Fruit fly (Drosophila melanogaster) whole organism, pupa: Measurements from ENCODE around the gene Rm62.
A peak's percentile ranks its signal among the peaks of the same experiment; 100 is the strongest.

ENCODE experiments used
- CG10348 ChIP-seq: fragments of 200-800 bp; sonication (Bioruptor generic); IDR thresholded peaks from 2 replicates; pipeline ENCODE4 v1.3.6; 2022; ENCODE audit warnings: missing biosample characterization, missing genetic modification characterization
- CG12605 ChIP-seq: fragments of 200-800 bp; sonication (Bioruptor generic); IDR thresholded peaks from 2 replicates; pipeline ENCODE4 v1.3.6; 2022; ENCODE audit warnings: missing biosample characterization, missing genetic modification characterization
- CG13204 ChIP-seq: fragments of 200-800 bp; sonication (Bioruptor generic); optimal IDR thresholded peaks from 2 replicates; lab custom pipeline; 2018; ENCODE audit warnings: missing biosample characterization, mild to moderate bottlenecking, missing genetic modification characterization, moderate library complexity
- CG14655 ChIP-seq: fragments of 200-800 bp; sonication (Bioruptor generic); optimal IDR thresholded peaks from 3 replicates; lab custom pipeline; 2017; ENCODE audit warnings: mild to moderate bottlenecking, missing biosample characterization, missing genetic modification reagents, missing genetic modification characterization
- CG15710 ChIP-seq: fragments of 200-800 bp; sonication (Bioruptor generic); optimal IDR thresholded peaks from 2 replicates; lab custom pipeline; 2018; ENCODE audit warnings: missing biosample characterization, mild to moderate bottlenecking, missing genetic modification characterization, moderate library complexity
- CG17806 ChIP-seq: fragments of 200-800 bp; sonication (Bioruptor generic); optimal IDR thresholded peaks from 2 replicates; lab custom pipeline; 2018; ENCODE audit warnings: missing biosample characterization, mild to moderate bottlenecking, missing genetic modification characterization, moderate library complexity
- CG32121 ChIP-seq: fragments of 200-800 bp; sonication (Bioruptor generic); IDR thresholded peaks from 2 replicates; pipeline ENCODE4 v1.3.6; 2022; ENCODE audit warnings: missing biosample characterization, missing genetic modification characterization
- CG34367 ChIP-seq: fragments of 200-800 bp; sonication (Bioruptor generic); optimal IDR thresholded peaks from 2 replicates; lab custom pipeline; 2018; ENCODE audit warnings: missing biosample characterization, mild to moderate bottlenecking, missing genetic modification characterization
- CG4496 ChIP-seq: fragments of 200-800 bp; sonication (Bioruptor generic); IDR thresholded peaks from 3 replicates; pipeline ENCODE4 v1.3.6; 2022; ENCODE audit warnings: missing biosample characterization, missing genetic modification characterization
- CG8159 ChIP-seq: fragments of 200-800 bp; sonication (Bioruptor generic); optimal IDR thresholded peaks from 3 replicates; lab custom pipeline; 2018; ENCODE audit warnings: missing biosample characterization, mild to moderate bottlenecking, missing genetic modification characterization, moderate library complexity
- CG8301 ChIP-seq: fragments of 200-800 bp; sonication (Bioruptor generic); optimal IDR thresholded peaks from 2 replicates; lab custom pipeline; 2018; ENCODE audit warnings: missing biosample characterization, mild to moderate bottlenecking, missing genetic modification characterization
- CG9948 ChIP-seq: fragments of 200-800 bp; sonication (Bioruptor generic); optimal IDR thresholded peaks from 2 replicates; lab custom pipeline; 2018; ENCODE audit warnings: missing biosample characterization, mild to moderate bottlenecking, missing genetic modification characterization, moderate library complexity
- D1 ChIP-seq: fragments of 200-800 bp; sonication (Bioruptor generic); optimal IDR thresholded peaks from 2 replicates; lab custom pipeline; 2018; ENCODE audit warnings: missing biosample characterization, mild to moderate bottlenecking, missing genetic modification characterization, moderate library complexity
- EcR ChIP-seq: fragments of 200-800 bp; sonication (Bioruptor generic); optimal IDR thresholded peaks from 3 replicates; lab custom pipeline; 2019; ENCODE audit warnings: missing biosample characterization, missing genetic modification characterization, mild to moderate bottlenecking, moderate library complexity, missing genetic modification reagents
- Ets98B ChIP-seq: fragments of 200-800 bp; sonication (Bioruptor generic); IDR thresholded peaks from 2 replicates; pipeline ENCODE4 v1.3.6; 2022; ENCODE audit warnings: missing biosample characterization, missing genetic modification characterization
- Pif1A ChIP-seq: fragments of 200-800 bp; sonication (Bioruptor generic); optimal IDR thresholded peaks from 3 replicates; lab custom pipeline; 2016; ENCODE audit warnings: missing biosample characterization, missing genetic modification characterization
- Pif1B ChIP-seq: fragments of 200-800 bp; sonication (Bioruptor generic); optimal IDR thresholded peaks from 3 replicates; lab custom pipeline; 2016; ENCODE audit warnings: missing biosample characterization, missing genetic modification characterization
- Snoo ChIP-seq: fragments of 200-800 bp; sonication (Bioruptor generic); optimal IDR thresholded peaks from 3 replicates; lab custom pipeline; 2017; ENCODE audit warnings: missing biosample characterization, mild to moderate bottlenecking, missing genetic modification characterization, inconsistent platforms
- fd96Ca ChIP-seq: fragments of 200-800 bp; sonication (Bioruptor generic); IDR thresholded peaks from 3 replicates; pipeline ENCODE4 v1.3.6; 2022; ENCODE audit warnings: missing biosample characterization, missing genetic modification characterization
- gl ChIP-seq: fragments of 200-800 bp; sonication (Bioruptor generic); optimal IDR thresholded peaks from 2 replicates; lab custom pipeline; 2018; ENCODE audit warnings: missing biosample characterization, mild to moderate bottlenecking, missing genetic modification characterization
- rn ChIP-seq: fragments of 200-800 bp; sonication (Bioruptor generic); IDR thresholded peaks from 2 replicates; pipeline ENCODE4 v1.3.6; 2022; ENCODE audit warnings: missing biosample characterization, missing genetic modification characterization

Gene Rm62

dm6 chr3R:6009510-6010407, 1.4 kb upstream of the Rm62 start:
- TF ChIP-seq Ets98B (GFP tag; lab: Robert Waterston, UW) (no peak), CG8301 (tag; lab: Kevin White, UChicago) (no peak)

- TF ChIP-seq CG17806 (tag; lab: Kevin White, UChicago) (no peak), CG10348 (no peak), CG15710 (tag; lab: Kevin White, UChicago) (peak; percentile 32), CG14655 (GFP tag; lab: Kevin White, UChicago) (no peak), EcR (GFP tag; lab: Kevin White, UChicago) (peak; percentile 14), Ets98B (GFP tag; lab: Robert Waterston, UW) (peak; percentile 49; the same call in 1 of the 2 replicates), CG13204 (GFP tag; lab: Kevin White, UChicago) (peak; percentile 64), CG12605 (GFP tag; lab: Robert Waterston, UW) (peak; percentile 39; the same call in 1 of the 2 replicates), rn (GFP tag; lab: Robert Waterston, UW) (no peak), CG34367 (peak; percentile 33), CG4496 (GFP tag; lab: Robert Waterston, UW) (peak; percentile 47; the same call in 2 of the 3 replicates), CG8301 (tag; lab: Kevin White, UChicago) (no peak), D1 (no peak), gl (peak; percentile 67), Pif1B (GFP tag; lab: Kevin White, UChicago) (no peak), CG32121 (GFP tag; lab: Robert Waterston, UW) (no peak), fd96Ca (GFP tag; lab: Robert Waterston, UW) (0 out of 3 replicates have a peak, but pooled peaks have one; percentile 46), Pif1A (GFP tag; lab: Kevin White, UChicago) (peak; percentile 25), CG9948 (no peak), CG8159 (tag; lab: Kevin White, UChicago) (peak; percentile 30), Snoo (tag; lab: Kevin White, UChicago) (no peak)
- TF ChIP-seq, all 21 proteins: peak for 11
Observed at dm6 chr3R:6007123-6008000, 1.0 kb downstream of the Rm62 start.

- no peak for TF ChIP-seq CG9948
- TF ChIP-seq CG10348 = no peak
- no peak for TF ChIP-seq CG12605 (GFP tag; lab: Robert Waterston, UW)
Observed at dm6 chr3R:6006595-6006994, 1.8 kb downstream of the Rm62 start.

- TF ChIP-seq CG34367 = no peak
- TF ChIP-seq gl = no peak
- TF ChIP-seq CG9948 = no peak
- no peak for TF ChIP-seq EcR (GFP tag; lab: Kevin White, UChicago)
- no peak for TF ChIP-seq CG17806 (tag; lab: Kevin White, UChicago)
- no peak for TF ChIP-seq Ets98B (GFP tag; lab: Robert Waterston, UW)
- no peak for TF ChIP-seq CG8159 (tag; lab: Kevin White, UChicago)
- no peak for TF ChIP-seq CG15710 (tag; lab: Kevin White, UChicago)
- no peak for TF ChIP-seq rn (GFP tag; lab: Robert Waterston, UW)
- TF ChIP-seq fd96Ca (GFP tag; lab: Robert Waterston, UW) = no peak
- TF ChIP-seq Pif1B (GFP tag; lab: Kevin White, UChicago) = no peak
- TF ChIP-seq CG32121 (GFP tag; lab: Robert Waterston, UW) = no peak
- TF ChIP-seq Pif1A (GFP tag; lab: Kevin White, UChicago) = no peak
- TF ChIP-seq, all 21 proteins: peak for 0
Observed at dm6 chr3R:5998831-5999230, 9.5 kb downstream of the Rm62 start.

dm6 chr3R:5998235-5998666, 10.1 kb downstream of the Rm62 start:
- TF ChIP-seq CG13204 (GFP tag; lab: Kevin White, UChicago) (no peak), CG4496 (GFP tag; lab: Robert Waterston, UW) (no peak; the same call in 2 of the 3 replicates), CG32121 (GFP tag; lab: Robert Waterston, UW) (no peak), Snoo (tag; lab: Kevin White, UChicago) (no peak), Pif1B (GFP tag; lab: Kevin White, UChicago) (peak; percentile 14), rn (GFP tag; lab: Robert Waterston, UW) (no peak), Ets98B (GFP tag; lab: Robert Waterston, UW) (no peak), fd96Ca (GFP tag; lab: Robert Waterston, UW) (no peak), Pif1A (GFP tag; lab: Kevin White, UChicago) (no peak), EcR (GFP tag; lab: Kevin White, UChicago) (no peak), CG15710 (tag; lab: Kevin White, UChicago) (no peak), CG8159 (tag; lab: Kevin White, UChicago) (peak; percentile 47), D1 (no peak), CG8301 (tag; lab: Kevin White, UChicago) (peak; percentile 38), CG34367 (no peak), CG9948 (peak; percentile 15), gl (no peak), CG10348 (no peak), CG17806 (tag; lab: Kevin White, UChicago) (peak; percentile 9), CG12605 (GFP tag; lab: Robert Waterston, UW) (no peak), CG14655 (GFP tag; lab: Kevin White, UChicago) (no peak)
